Fruit fly (Drosophila melanogaster): ENCODE results near the gene rin.

DNA sequence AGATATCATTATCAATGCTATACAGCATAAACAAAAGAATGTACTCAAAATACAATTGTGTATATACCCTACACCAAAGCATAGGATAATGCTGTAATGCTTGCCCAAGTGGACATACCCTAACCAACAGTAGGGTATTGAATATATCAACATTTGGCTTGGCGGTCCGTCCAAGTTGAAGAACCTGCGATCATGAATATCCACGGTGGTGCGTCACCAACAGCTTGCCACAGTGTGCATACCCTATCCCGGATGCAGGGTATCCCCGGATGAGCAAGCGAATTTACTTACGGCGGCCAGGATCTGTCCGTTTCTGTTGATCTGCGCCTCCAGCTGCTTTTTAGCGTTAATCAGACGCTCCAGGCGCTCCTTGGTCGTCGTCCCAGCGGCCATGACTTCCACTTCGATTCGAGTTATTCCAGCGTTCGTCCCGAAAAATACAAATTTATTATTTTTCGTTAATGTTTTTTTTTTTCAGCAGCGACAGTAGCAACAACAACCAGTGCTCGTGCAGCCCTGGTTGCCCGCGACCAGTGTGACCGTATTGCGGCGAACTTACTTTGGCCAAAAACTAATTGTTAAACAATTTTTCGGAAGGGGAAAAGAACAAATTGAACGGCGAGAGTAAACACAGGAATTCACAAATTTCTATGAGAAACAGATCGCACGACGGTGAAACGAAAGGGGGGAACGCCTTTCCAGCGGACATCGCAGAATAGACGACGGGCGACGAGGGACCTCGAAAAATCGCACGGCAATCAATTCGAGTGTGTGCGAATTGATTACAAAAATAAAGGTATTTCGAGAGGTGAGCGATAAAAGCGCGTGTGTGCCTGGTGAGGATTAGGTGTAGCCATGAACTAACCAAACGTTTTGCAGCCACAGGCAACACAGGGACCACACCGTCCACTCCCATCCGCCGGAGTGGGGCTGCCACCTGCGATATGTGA, 29.6 kb downstream of the rin start, which contains the start of the genes Lkb1 and CG9588:
- no peak for TF ChIP-seq Dif (GFP tag; optimal IDR thresholded peaks at IDR 0.05; ENCODE audit: partially characterized antibody)
- TF ChIP-seq OdsH (GFP tag; optimal IDR thresholded peaks at IDR 0.05), result peak; percentile 66
- TF ChIP-seq Myc (optimal IDR thresholded peaks at IDR 0.05), result no peak
- TF ChIP-seq usp (GFP tag; optimal IDR thresholded peaks at IDR 0.05), result no peak
- peak; percentile 56 for TF ChIP-seq psq (GFP tag; optimal IDR thresholded peaks at IDR 0.05)
- TF ChIP-seq dsf (GFP tag; optimal IDR thresholded peaks at IDR 0.05; ENCODE audit: borderline replicate concordance), result no peak
- peak; percentile 56 for TF ChIP-seq h (GFP tag; optimal IDR thresholded peaks at IDR 0.05)
- no peak for TF ChIP-seq Vsx2 (GFP tag; optimal IDR thresholded peaks at IDR 0.05; ENCODE audit: partially characterized antibody)
- no peak for TF ChIP-seq tai (GFP tag; optimal IDR thresholded peaks at IDR 0.05)
- no peak for TF ChIP-seq sage (GFP tag; optimal IDR thresholded peaks at IDR 0.05)
- TF ChIP-seq Jra (GFP tag; optimal IDR thresholded peaks at IDR 0.05), result no peak
- TF ChIP-seq lola (GFP tag; optimal IDR thresholded peaks at IDR 0.05), result no peak
- TF ChIP-seq Abd-B (GFP tag; optimal IDR thresholded peaks at IDR 0.05), result no peak
- no peak for TF ChIP-seq GATAd (GFP tag; optimal IDR thresholded peaks at IDR 0.05)
